Fruit fly (Drosophila melanogaster) whole organism, prepupa: Measurements from ENCODE around the gene Or7a.

Source experiments
- Blimp-1 ChIP-seq: fragments of 200-800 bp; sonication (Bioruptor generic); optimal IDR thresholded peaks from 3 replicates; lab custom pipeline; 2017; ENCODE audit warnings: missing biosample characterization, missing genetic modification characterization, mild to moderate bottlenecking, moderate library complexity, missing genetic modification reagents
- CG10669 ChIP-seq: fragments of 200-800 bp; sonication (Bioruptor generic); optimal IDR thresholded peaks from 3 replicates; lab custom pipeline; 2018; ENCODE audit warnings: missing biosample characterization, mild to moderate bottlenecking, missing genetic modification characterization, moderate library complexity
- CG11294 ChIP-seq: fragments of 200-800 bp; sonication (Bioruptor generic); IDR thresholded peaks from 2 replicates; pipeline ENCODE4 v1.3.6; 2022; ENCODE audit warnings: missing biosample characterization, missing genetic modification characterization
- CG11762 ChIP-seq: fragments of 200-800 bp; sonication (Bioruptor generic); optimal IDR thresholded peaks from 3 replicates; lab custom pipeline; 2016; ENCODE audit warnings: missing biosample characterization, missing genetic modification characterization; ENCODE audit not compliant: insufficient read depth
- CG3032 ChIP-seq: fragments of 200-800 bp; optimal IDR thresholded peaks from 2 replicates; lab custom pipeline; 2019; ENCODE audit warnings: missing biosample characterization, mild to moderate bottlenecking, missing genetic modification characterization, moderate library complexity
- CG31627 ChIP-seq: fragments of 200-800 bp; sonication (Bioruptor generic); optimal IDR thresholded peaks from 3 replicates; lab custom pipeline; 2016; ENCODE audit warnings: missing biosample characterization, missing genetic modification characterization
- CG32006 ChIP-seq: fragments of 200-800 bp; sonication (Bioruptor generic); optimal IDR thresholded peaks from 3 replicates; lab custom pipeline; 2017; ENCODE audit warnings: missing biosample characterization, mild to moderate bottlenecking, missing genetic modification characterization
- CG34406 ChIP-seq: fragments of 200-800 bp; sonication (Bioruptor generic); optimal IDR thresholded peaks from 3 replicates; lab custom pipeline; 2016; ENCODE audit warnings: missing biosample characterization, missing genetic modification characterization
- CG3919 ChIP-seq: fragments of 200-800 bp; sonication (Bioruptor generic); optimal IDR thresholded peaks from 3 replicates; lab custom pipeline; 2016; ENCODE audit warnings: missing biosample characterization, missing genetic modification characterization
- CG4318 ChIP-seq: fragments of 200-800 bp; sonication (Bioruptor generic); optimal IDR thresholded peaks from 3 replicates; lab custom pipeline; 2017; ENCODE audit warnings: missing biosample characterization, mild to moderate bottlenecking, missing genetic modification characterization
- CG6163 ChIP-seq: fragments of 200-800 bp; sonication (Bioruptor generic); IDR thresholded peaks from 3 replicates; pipeline ENCODE4 v1.3.6; 2022; ENCODE audit warnings: missing biosample characterization, missing genetic modification characterization
- CG6792 ChIP-seq: fragments of 200-800 bp; sonication (Bioruptor generic); optimal IDR thresholded peaks from 3 replicates; lab custom pipeline; 2016; ENCODE audit warnings: missing biosample characterization, missing genetic modification characterization
- CG6808 ChIP-seq: fragments of 200-800 bp; sonication (Bioruptor generic); optimal IDR thresholded peaks from 3 replicates; lab custom pipeline; 2017; ENCODE audit warnings: missing biosample characterization, missing genetic modification characterization, mild to moderate bottlenecking, moderate library complexity, missing genetic modification reagents
- CG6854 ChIP-seq: fragments of 200-800 bp; sonication (Bioruptor generic); optimal IDR thresholded peaks from 2 replicates; lab custom pipeline; 2017; ENCODE audit warnings: missing biosample characterization, mild to moderate bottlenecking, missing genetic modification characterization
- CG7368 ChIP-seq: fragments of 200-800 bp; sonication (Bioruptor generic); optimal IDR thresholded peaks from 3 replicates; lab custom pipeline; 2016; ENCODE audit warnings: missing biosample characterization, missing genetic modification characterization
- CG8119 ChIP-seq: fragments of 200-800 bp; sonication (Bioruptor generic); IDR thresholded peaks from 3 replicates; pipeline ENCODE4 v1.3.6; 2022; ENCODE audit warnings: missing biosample characterization, missing genetic modification characterization
- CG8319 ChIP-seq: fragments of 200-800 bp; sonication (Bioruptor generic); optimal IDR thresholded peaks from 3 replicates; lab custom pipeline; 2016; ENCODE audit warnings: missing biosample characterization, missing genetic modification characterization
- CG8632 ChIP-seq: fragments of 200-800 bp; sonication (Bioruptor generic); optimal IDR thresholded peaks from 3 replicates; lab custom pipeline; 2016; ENCODE audit warnings: missing biosample characterization, missing genetic modification characterization
- CG9139 ChIP-seq: fragments of 200-800 bp; sonication (Bioruptor generic); optimal IDR thresholded peaks from 3 replicates; lab custom pipeline; 2017; ENCODE audit warnings: missing biosample characterization, mild to moderate bottlenecking, missing genetic modification characterization
- Eip75B ChIP-seq: fragments of 200-800 bp; sonication (Bioruptor generic); optimal IDR thresholded peaks from 3 replicates; lab custom pipeline; 2016; ENCODE audit warnings: missing biosample characterization, missing genetic modification characterization
- Eip93F ChIP-seq: fragments of 200-800 bp; sonication (Bioruptor generic); optimal IDR thresholded peaks from 2 replicates; lab custom pipeline; 2016; ENCODE audit warnings: missing biosample characterization, mild to moderate bottlenecking, missing genetic modification characterization
- Ets21C ChIP-seq: fragments of 200-800 bp; sonication (Bioruptor generic); optimal IDR thresholded peaks from 3 replicates; lab custom pipeline; 2016; ENCODE audit warnings: missing biosample characterization, missing genetic modification characterization
- Ets96B ChIP-seq: fragments of 200-800 bp; optimal IDR thresholded peaks from 2 replicates; lab custom pipeline; 2019; ENCODE audit warnings: missing biosample characterization, mild to moderate bottlenecking, missing genetic modification characterization, moderate library complexity
- Gug ChIP-seq: fragments of 200-800 bp; sonication (Bioruptor generic); IDR thresholded peaks from 2 replicates; pipeline ENCODE4 v1.3.6; 2022; ENCODE audit warnings: missing biosample characterization, missing genetic modification characterization
- Hr38 ChIP-seq: sonication (Bioruptor generic); optimal IDR thresholded peaks from 2 replicates; lab custom pipeline; 2016; ENCODE audit warnings: missing biosample characterization, missing genetic modification characterization
- Hr39 ChIP-seq: fragments of 200-800 bp; sonication (Bioruptor generic); optimal IDR thresholded peaks from 2 replicates; lab custom pipeline; 2016; ENCODE audit warnings: missing biosample characterization, missing genetic modification characterization
- Hr4 ChIP-seq: fragments of 200-800 bp; sonication (Bioruptor generic); optimal IDR thresholded peaks from 3 replicates; lab custom pipeline; 2016; ENCODE audit warnings: missing biosample characterization, missing genetic modification characterization
- Lpt ChIP-seq: fragments of 200-800 bp; sonication (Bioruptor generic); optimal IDR thresholded peaks from 3 replicates; lab custom pipeline; 2016; ENCODE audit warnings: missing biosample characterization, missing genetic modification characterization
- Met ChIP-seq: fragments of 200-800 bp; sonication (Bioruptor generic); optimal IDR thresholded peaks from 3 replicates; lab custom pipeline; 2016; ENCODE audit warnings: missing biosample characterization, missing genetic modification characterization
- Smox ChIP-seq: fragments of 200-800 bp; sonication (Bioruptor generic); optimal IDR thresholded peaks from 3 replicates; lab custom pipeline; 2016; ENCODE audit warnings: missing biosample characterization, missing genetic modification characterization
- Sox14 ChIP-seq: fragments of 200-800 bp; sonication (Bioruptor generic); optimal IDR thresholded peaks from 3 replicates; lab custom pipeline; 2016; ENCODE audit warnings: missing biosample characterization, missing genetic modification characterization
- Sox15 ChIP-seq: fragments of 200-800 bp; sonication (Bioruptor generic); optimal IDR thresholded peaks from 3 replicates; lab custom pipeline; 2016; ENCODE audit warnings: missing biosample characterization, missing genetic modification characterization
- acj6 ChIP-seq: fragments of 200-800 bp; sonication (Bioruptor generic); optimal IDR thresholded peaks from 3 replicates; lab custom pipeline; 2016; ENCODE audit warnings: missing biosample characterization, missing genetic modification characterization
- cyc ChIP-seq: fragments of 200-800 bp; sonication (Bioruptor generic); optimal IDR thresholded peaks from 3 replicates; lab custom pipeline; 2016; ENCODE audit warnings: missing biosample characterization, missing genetic modification characterization
- dac ChIP-seq: fragments of 200-800 bp; sonication (Bioruptor generic); optimal IDR thresholded peaks from 2 replicates; lab custom pipeline; 2017; ENCODE audit warnings: missing biosample characterization, mild to moderate bottlenecking, missing genetic modification characterization
- dsx ChIP-seq: fragments of 200-800 bp; optimal IDR thresholded peaks from 3 replicates; lab custom pipeline; 2019; ENCODE audit warnings: missing biosample characterization, mild to moderate bottlenecking, missing genetic modification characterization, moderate library complexity; ENCODE audit not compliant: poor library complexity, severe bottlenecking
- eg ChIP-seq: fragments of 200-800 bp; sonication (Bioruptor generic); IDR thresholded peaks from 3 replicates; pipeline ENCODE4 v1.3.6; 2022; ENCODE audit warnings: missing biosample characterization, missing genetic modification characterization
- esn ChIP-seq: fragments of 200-800 bp; sonication (Bioruptor generic); optimal IDR thresholded peaks from 2 replicates; lab custom pipeline; 2016; ENCODE audit warnings: missing biosample characterization, mild to moderate bottlenecking, missing genetic modification characterization, moderate library complexity
- fd85E ChIP-seq: fragments of 200-800 bp; sonication (Bioruptor generic); optimal IDR thresholded peaks from 3 replicates; lab custom pipeline; 2016; ENCODE audit warnings: missing biosample characterization, missing genetic modification characterization
- net ChIP-seq: fragments of 200-800 bp; sonication (Bioruptor generic); optimal IDR thresholded peaks from 3 replicates; lab custom pipeline; 2016; ENCODE audit warnings: missing biosample characterization, missing genetic modification characterization
- pdm3 ChIP-seq: fragments of 200-800 bp; sonication (Bioruptor generic); optimal IDR thresholded peaks from 3 replicates; lab custom pipeline; 2016; ENCODE audit warnings: missing biosample characterization, missing genetic modification characterization
- salr ChIP-seq, 2 experiments: fragments of 200-800 bp; sonication (Bioruptor generic); optimal IDR thresholded peaks; 3 replicates each; lab custom pipeline; 2016 to 2018; ENCODE audit warnings: missing biosample characterization in 2 of 2, missing genetic modification characterization in 2 of 2, mild to moderate bottlenecking in 1 of 2
- svp ChIP-seq: fragments of 200-800 bp; sonication (Bioruptor generic); peaks from one replicate; lab custom pipeline; 2016; ENCODE audit warnings: missing biosample characterization, missing genetic modification characterization
- topi ChIP-seq: fragments of 200-800 bp; sonication (Bioruptor generic); optimal IDR thresholded peaks from 3 replicates; lab custom pipeline; 2016; ENCODE audit warnings: missing biosample characterization, missing genetic modification characterization
- vri ChIP-seq: fragments of 200-800 bp; sonication (Bioruptor generic); optimal IDR thresholded peaks from 3 replicates; lab custom pipeline; 2016; ENCODE audit warnings: missing biosample characterization, mild to moderate bottlenecking, missing genetic modification characterization

The Or7a gene

DNA sequence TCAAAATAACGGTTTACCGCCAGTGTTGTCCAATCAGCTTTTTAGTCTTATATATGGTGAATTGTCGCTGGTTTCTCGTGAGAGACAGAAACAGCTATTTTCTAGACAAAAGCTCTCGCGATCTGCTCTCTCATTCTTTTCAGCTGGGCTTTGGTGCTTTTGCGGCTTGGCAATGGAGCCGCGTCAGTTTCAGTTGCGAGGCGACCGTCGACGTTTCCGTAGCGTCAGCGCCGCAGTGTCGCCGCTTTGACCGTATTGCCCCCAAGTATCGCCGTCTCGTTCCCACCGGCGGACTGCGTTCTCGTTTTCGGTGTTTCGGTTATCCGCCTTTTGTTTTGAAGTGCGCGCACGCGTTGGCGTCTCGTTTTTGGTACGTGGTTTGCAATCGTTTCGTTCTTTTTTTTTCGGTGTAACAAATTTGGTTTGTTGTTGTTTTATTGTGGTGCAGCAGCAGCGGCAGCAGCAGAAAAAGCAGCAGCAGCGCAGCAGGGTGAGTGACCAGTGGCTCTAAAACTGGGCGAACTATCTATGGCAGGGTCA is 27.6 kb upstream of the Or7a start (continued):
- no peak for TF ChIP-seq CG8119 (GFP tag; lab: Robert Waterston, UW)
- peak; percentile 98 for TF ChIP-seq svp (GFP tag; lab: Kevin White, UChicago)
- no peak for TF ChIP-seq dac
- no peak for TF ChIP-seq Hr4
- TF ChIP-seq CG32006 (GFP tag; lab: Kevin White, UChicago): no peak
- TF ChIP-seq CG11294 (GFP tag; lab: Robert Waterston, UW): no peak
- TF ChIP-seq CG31627 (GFP tag; lab: Kevin White, UChicago): no peak
- no peak for TF ChIP-seq Eip93F (GFP tag; lab: Kevin White, UChicago)
- peak; percentile 32 for TF ChIP-seq Lpt (GFP tag; lab: Kevin White, UChicago)
- peak; percentile 19 for TF ChIP-seq topi (GFP tag; lab: Kevin White, UChicago)
- peak; percentile 39 for TF ChIP-seq Met (GFP tag; lab: Kevin White, UChicago)
- no peak for TF ChIP-seq CG3032 (tag; lab: Kevin White, UChicago)
- TF ChIP-seq Ets21C (GFP tag; lab: Kevin White, UChicago): peak; percentile 1
- TF ChIP-seq Gug (GFP tag; lab: Robert Waterston, UW): no peak
- peak; percentile 22 for TF ChIP-seq cyc
- peak; percentile 53 for TF ChIP-seq CG9139 (GFP tag; lab: Kevin White, UChicago)
- TF ChIP-seq Ets96B: no peak
- peak; percentile 67 for TF ChIP-seq CG6163 (GFP tag; lab: Robert Waterston, UW)
- TF ChIP-seq fd85E (GFP tag; lab: Kevin White, UChicago): no peak
- no peak for TF ChIP-seq Hr38 (GFP tag; lab: Kevin White, UChicago)
- peak; percentile 8 for TF ChIP-seq CG34406
- peak; percentile 46 for TF ChIP-seq esn (GFP tag; lab: Kevin White, UChicago)
- peak; percentile 61; the same call in 1 of the 3 replicates for TF ChIP-seq eg (GFP tag; lab: Robert Waterston, UW)
- peak; percentile 48 for TF ChIP-seq CG6854 (GFP tag; lab: Kevin White, UChicago)
- TF ChIP-seq CG11762: no peak
- TF ChIP-seq CG8632: no peak
- peak; percentile 30 for TF ChIP-seq Sox14 (GFP tag; lab: Kevin White, UChicago)
- TF ChIP-seq dsx: no peak
- TF ChIP-seq Smox (GFP tag; lab: Kevin White, UChicago): no peak
- peak; percentile 62 for TF ChIP-seq CG10669 (GFP tag; lab: Kevin White, UChicago)
- TF ChIP-seq CG7368 (GFP tag; lab: Kevin White, UChicago): no peak
- no peak for TF ChIP-seq vri (GFP tag; lab: Kevin White, UChicago)
- no peak for TF ChIP-seq acj6
- no peak for TF ChIP-seq salr (GFP tag; optimal IDR thresholded peaks at IDR 0.05; lab: Kevin White, UChicago)
- no peak for TF ChIP-seq pdm3
- no peak for TF ChIP-seq CG4318
- TF ChIP-seq Sox15 (GFP tag; lab: Kevin White, UChicago): no peak
- no peak for TF ChIP-seq Blimp-1
- no peak for TF ChIP-seq CG6808 (GFP tag; lab: Kevin White, UChicago)
- no peak for TF ChIP-seq CG8319
- no peak for TF ChIP-seq CG6792 (GFP tag; lab: Kevin White, UChicago)
- no peak for TF ChIP-seq net (GFP tag; lab: Kevin White, UChicago)
- no peak for TF ChIP-seq Hr39

DNA sequence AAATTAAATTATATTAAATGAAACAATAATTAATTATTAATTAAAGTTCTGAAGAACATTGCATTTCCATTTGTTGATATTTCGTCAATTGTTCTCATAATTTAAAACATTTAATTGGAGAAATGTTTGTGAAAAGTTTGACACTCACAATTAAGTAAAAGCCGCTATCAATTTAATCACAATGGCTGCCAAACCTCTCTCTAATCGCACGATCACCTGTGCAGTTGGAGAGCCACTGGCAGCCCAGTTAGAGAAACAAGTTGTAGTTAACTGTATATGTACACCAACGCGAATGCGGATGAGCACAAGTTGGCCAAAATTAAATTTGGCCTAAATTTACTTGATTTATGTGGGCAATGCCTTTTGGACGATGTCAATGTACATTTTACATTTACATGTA is 26.7 kb upstream of the Or7a start:
- no peak for TF ChIP-seq CG11762
- no peak for TF ChIP-seq esn (GFP tag; lab: Kevin White, UChicago)
- TF ChIP-seq eg (GFP tag; lab: Robert Waterston, UW): no peak
- no peak for TF ChIP-seq CG8319
- TF ChIP-seq CG8119 (GFP tag; lab: Robert Waterston, UW): no peak
- no peak for TF ChIP-seq Gug (GFP tag; lab: Robert Waterston, UW)
- TF ChIP-seq dsx: no peak
- no peak for TF ChIP-seq Eip75B (GFP tag; lab: Kevin White, UChicago)
- TF ChIP-seq CG3919 (GFP tag; lab: Kevin White, UChicago): no peak
- TF ChIP-seq pdm3: no peak
- TF ChIP-seq fd85E (GFP tag; lab: Kevin White, UChicago): no peak
